Worm (Caenorhabditis elegans): ENCODE measurements around the gene F28A12.3.

DNA sequence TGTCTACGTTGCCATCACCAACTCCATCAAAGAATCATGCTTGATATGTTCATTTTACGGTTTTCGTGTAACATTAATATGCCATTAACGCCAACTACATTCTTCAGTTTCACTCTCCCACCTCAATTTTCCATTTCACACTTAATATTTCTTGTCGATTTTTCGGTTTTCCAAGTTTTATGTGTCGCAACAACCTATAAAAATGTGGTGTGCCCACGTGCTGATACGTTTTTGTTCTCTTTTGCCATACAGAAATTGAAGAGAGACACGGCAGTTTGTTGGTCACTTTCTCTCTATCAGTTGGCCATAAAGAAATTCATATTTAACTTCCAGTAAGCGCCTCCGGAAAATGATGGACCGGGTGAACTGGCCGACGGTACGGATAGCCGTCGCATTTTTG is 41.6 kb upstream of the F28A12.3 start, which contains the start of gene cln-3.3:
- no peak for TF ChIP-seq ama-1 (optimal IDR thresholded peaks at IDR 0.05)
- no peak for TF ChIP-seq hnd-1 (tag; optimal IDR thresholded peaks at IDR 0.05)
- TF ChIP-seq scrt-1 (GFP tag; IDR thresholded peaks at IDR 0.05) = no peak
- TF ChIP-seq B0310.2 (tag; optimal IDR thresholded peaks at IDR 0.05) = no peak
- TF ChIP-seq tbx-11 (GFP tag; IDR thresholded peaks at IDR 0.05) = no peak
- TF ChIP-seq flt-1 (GFP tag; IDR thresholded peaks at IDR 0.05) = no peak
- TF ChIP-seq ceh-13 (GFP tag; optimal IDR thresholded peaks at IDR 0.05) = no peak
